Worm (Caenorhabditis elegans) whole organism, L1 larva: ENCODE results near the gene mex-6.

Experiments used
- C04F5.9 ChIP-seq: sonication (generic microtip); optimal IDR thresholded peaks from 2 replicates; lab custom pipeline; 2016; ENCODE audit warnings: missing genetic modification characterization, missing compliant biosample characterization
- C16A3.4 ChIP-seq: fragments of 150-350 bp; optimal IDR thresholded peaks from 2 replicates; lab custom pipeline; 2014; ENCODE audit warnings: missing biosample characterization, missing genetic modification characterization
- C34B4.2 ChIP-seq: sonication (generic microtip); optimal IDR thresholded peaks from 2 replicates; lab custom pipeline; 2017; ENCODE audit warnings: mild to moderate bottlenecking, missing genetic modification characterization, missing compliant biosample characterization
- aha-1 ChIP-seq: fragments of 150-350 bp; optimal IDR thresholded peaks from 2 replicates; lab custom pipeline; 2014; ENCODE audit warnings: missing biosample characterization, missing genetic modification characterization
- alr-1 ChIP-seq: fragments of 200-800 bp; sonication (Bioruptor generic); optimal IDR thresholded peaks from 2 replicates; lab custom pipeline; 2018; ENCODE audit warnings: borderline replicate concordance, mild to moderate bottlenecking, missing genetic modification characterization, missing compliant biosample characterization
- blmp-1 ChIP-seq: fragments of 150-350 bp; optimal IDR thresholded peaks from 2 replicates; lab custom pipeline; 2014; ENCODE audit warnings: missing biosample characterization, missing genetic modification characterization
- ceh-8 ChIP-seq: fragments of 200-800 bp; sonication (Bioruptor generic); optimal IDR thresholded peaks from 2 replicates; lab custom pipeline; 2018; ENCODE audit warnings: mild to moderate bottlenecking, missing genetic modification characterization, moderate library complexity, missing compliant biosample characterization
- ceh-82 ChIP-seq, 3 experiments: fragments of 150-350 bp in 1 of 3; sonication (generic microtip) in 2 of 3; optimal IDR thresholded peaks; 2 replicates each; lab custom pipeline; 2014 to 2017; ENCODE audit warnings: missing biosample characterization in 3 of 3, missing genetic modification characterization in 3 of 3
- efl-1 ChIP-seq, 4 experiments: fragments of 150-350 bp; optimal IDR thresholded peaks in 3 of 4; peaks in 1 of 4; 1 replicate in 1 of 4; 2 replicates in 3 of 4; lab custom pipeline; 2014; ENCODE audit warnings: missing biosample characterization in 2 of 4, missing genetic modification characterization in 2 of 4, missing genetic modification reagents in 2 of 4
- elt-2 ChIP-seq: sonication (generic microtip); optimal IDR thresholded peaks from 2 replicates; lab custom pipeline; 2016; ENCODE audit warnings: missing genetic modification characterization, mild to moderate bottlenecking, inconsistent platforms, missing compliant biosample characterization, missing genetic modification reagents
- elt-3 ChIP-seq, 6 experiments: fragments of 150-350 bp in 1 of 6; sonication (generic microtip); optimal IDR thresholded peaks; 2 replicates each; lab custom pipeline; 2017 to 2018; ENCODE audit warnings: missing biosample characterization in 6 of 6, missing genetic modification characterization in 6 of 6, inconsistent platforms in 1 of 6
- fkh-4 ChIP-seq: sonication (generic microtip); optimal IDR thresholded peaks from 2 replicates; lab custom pipeline; 2016; ENCODE audit warnings: missing compliant biosample characterization, missing genetic modification characterization, borderline replicate concordance
- fkh-8 ChIP-seq: sonication (generic microtip); optimal IDR thresholded peaks from 2 replicates; lab custom pipeline; 2016; ENCODE audit warnings: mild to moderate bottlenecking, missing genetic modification characterization, missing compliant biosample characterization
- hlh-4 ChIP-seq: sonication (generic microtip); optimal IDR thresholded peaks from 2 replicates; lab custom pipeline; 2016; ENCODE audit warnings: mild to moderate bottlenecking, missing genetic modification characterization, missing compliant biosample characterization
- jun-1 ChIP-seq: fragments of 150-350 bp; optimal IDR thresholded peaks from 2 replicates; lab custom pipeline; 2014; ENCODE audit warnings: missing biosample characterization, missing genetic modification reagents, missing genetic modification characterization
- lin-14 ChIP-seq: fragments of 200-800 bp; sonication (Bioruptor generic); optimal IDR thresholded peaks from 2 replicates; lab custom pipeline; 2018; ENCODE audit warnings: mild to moderate bottlenecking, missing genetic modification characterization, moderate library complexity, missing compliant biosample characterization
- lin-15B ChIP-seq: fragments of 150-350 bp; sonication (generic microtip); optimal IDR thresholded peaks from 3 replicates; lab custom pipeline; 2014; ENCODE audit warnings: missing biosample characterization, missing genetic modification characterization
- lin-35 ChIP-seq, 2 experiments: fragments of 150-350 bp; optimal IDR thresholded peaks; 2 replicates each; lab custom pipeline; 2014; ENCODE audit warnings: missing biosample characterization in 2 of 2, missing genetic modification characterization in 2 of 2, missing genetic modification reagents in 2 of 2
- lir-3 ChIP-seq: sonication (generic microtip); optimal IDR thresholded peaks from 2 replicates; lab custom pipeline; 2016; ENCODE audit warnings: mild to moderate bottlenecking, missing genetic modification characterization, moderate library complexity, missing compliant biosample characterization; ENCODE audit not compliant: poor library complexity
- lsy-2 ChIP-seq, 2 experiments: fragments of 150-350 bp; optimal IDR thresholded peaks; 2 replicates each; lab custom pipeline; 2014; ENCODE audit warnings: missing biosample characterization in 2 of 2, missing genetic modification characterization in 2 of 2
- mab-9 ChIP-seq: fragments of 200-800 bp; sonication (Bioruptor generic); IDR thresholded peaks from 2 replicates; pipeline ENCODE4 v1.3.6; 2022; ENCODE audit warnings: missing genetic modification reagents, missing genetic modification characterization, missing compliant biosample characterization
- mdl-1 ChIP-seq, 2 experiments: fragments of 150-350 bp; optimal IDR thresholded peaks; 2 replicates each; lab custom pipeline; 2014 to 2017; ENCODE audit warnings: missing biosample characterization in 2 of 2, missing genetic modification characterization in 2 of 2, inconsistent platforms in 1 of 2
- mef-2 ChIP-seq: fragments of 150-350 bp; optimal IDR thresholded peaks from 2 replicates; lab custom pipeline; 2014; ENCODE audit warnings: missing biosample characterization, missing genetic modification characterization
- nhr-20 ChIP-seq: sonication (generic microtip); optimal IDR thresholded peaks from 2 replicates; lab custom pipeline; 2016; ENCODE audit warnings: mild to moderate bottlenecking, missing genetic modification characterization, missing compliant biosample characterization
- nhr-71 ChIP-seq: sonication (generic microtip); optimal IDR thresholded peaks from 2 replicates; lab custom pipeline; 2016; ENCODE audit warnings: mild to moderate bottlenecking, missing genetic modification characterization, moderate library complexity, missing compliant biosample characterization
- nhr-85 ChIP-seq: sonication (generic microtip); peaks from one replicate; lab custom pipeline; 2016; ENCODE audit warnings: missing genetic modification characterization, inconsistent platforms, missing compliant biosample characterization
- nhr-90 ChIP-seq: sonication (generic microtip); optimal IDR thresholded peaks from 2 replicates; lab custom pipeline; 2016; ENCODE audit warnings: mild to moderate bottlenecking, missing genetic modification characterization, missing compliant biosample characterization; ENCODE audit not compliant: poor library complexity
- pag-3 ChIP-seq: sonication (generic microtip); optimal IDR thresholded peaks from 2 replicates; lab custom pipeline; 2017; ENCODE audit warnings: missing genetic modification characterization, mild to moderate bottlenecking, missing compliant biosample characterization, antibody characterized with exemption, borderline replicate concordance; ENCODE audit not compliant: insufficient read depth
- pax-3 ChIP-seq: fragments of 200-800 bp; sonication (Bioruptor generic); optimal IDR thresholded peaks from 2 replicates; lab custom pipeline; 2018; ENCODE audit warnings: mild to moderate bottlenecking, missing genetic modification characterization, moderate library complexity, missing compliant biosample characterization
- pqm-1 ChIP-seq: sonication (generic microtip); optimal IDR thresholded peaks from 3 replicates; lab custom pipeline; 2017; ENCODE audit warnings: missing biosample characterization, missing genetic modification characterization
- snpc-4 ChIP-seq: fragments of 150-350 bp; optimal IDR thresholded peaks from 2 replicates; lab custom pipeline; 2014; ENCODE audit warnings: missing biosample characterization, missing genetic modification characterization
- snu-23 ChIP-seq: sonication (generic microtip); optimal IDR thresholded peaks from 2 replicates; lab custom pipeline; 2016; ENCODE audit warnings: missing genetic modification characterization, missing compliant biosample characterization
- tbx-2 ChIP-seq: sonication (generic microtip); optimal IDR thresholded peaks from 2 replicates; lab custom pipeline; 2016; ENCODE audit warnings: missing genetic modification characterization, missing compliant biosample characterization
- unc-130 ChIP-seq: fragments of 150-350 bp; optimal IDR thresholded peaks from 2 replicates; lab custom pipeline; 2017; ENCODE audit warnings: missing biosample characterization, missing genetic modification characterization, inconsistent platforms
- unc-98 ChIP-seq: fragments of 200-800 bp; sonication (Bioruptor generic); IDR thresholded peaks from 2 replicates; pipeline ENCODE4 v1.3.6; 2022; ENCODE audit warnings: missing genetic modification characterization, missing compliant biosample characterization
- zag-1 ChIP-seq: fragments of 150-350 bp; optimal IDR thresholded peaks from 2 replicates; lab custom pipeline; 2014; ENCODE audit warnings: missing biosample characterization, missing genetic modification characterization
- zip-4 ChIP-seq: fragments of 200-800 bp; sonication (Bioruptor generic); optimal IDR thresholded peaks from 2 replicates; lab custom pipeline; 2018; ENCODE audit warnings: mild to moderate bottlenecking, missing genetic modification characterization, moderate library complexity, missing compliant biosample characterization

The mex-6 gene

ce11 chrII:9493242-9494058, 30.5 kb upstream of the mex-6 start (continued):
- TF ChIP-seq ceh-8 (GFP tag; lab: Kevin White, UChicago): no peak
- TF ChIP-seq C04F5.9 (tag; lab: Kevin White, UChicago): no peak
- TF ChIP-seq blmp-1 (tag; lab: Kevin White, UChicago): peak; percentile 38
- TF ChIP-seq elt-3 (tag; optimal IDR thresholded peaks at IDR 0.05; lab: Kevin White, UChicago): peak in 2 of 6 experiments; percentile 1 to 45
- no peak for TF ChIP-seq C34B4.2 (tag; lab: Kevin White, UChicago)
- TF ChIP-seq fkh-4 (tag; lab: Kevin White, UChicago): no peak
- TF ChIP-seq mef-2 (tag; lab: Kevin White, UChicago): no peak
- TF ChIP-seq mdl-1 (tag; optimal IDR thresholded peaks at IDR 0.05; lab: Kevin White, UChicago): no peak
- TF ChIP-seq C16A3.4: no peak
- TF ChIP-seq, all 84 proteins: peak for 14

- TF ChIP-seq nhr-71 (tag; lab: Kevin White, UChicago): peak; percentile 24
- TF ChIP-seq efl-1 (optimal IDR thresholded peaks at IDR 0.05; lab: Kevin White, UChicago): no peak
- TF ChIP-seq efl-1 (GFP tag; optimal IDR thresholded peaks at IDR 0.05 in 1 of 2; lab: Kevin White, UChicago): peak in 1 of 2 experiments; percentile 16
- no peak for TF ChIP-seq nhr-85
- TF ChIP-seq C34B4.2 (tag; lab: Kevin White, UChicago): no peak
- TF ChIP-seq alr-1 (tag; lab: Kevin White, UChicago): no peak
- peak; percentile 79 for TF ChIP-seq lin-14
- TF ChIP-seq ceh-82 (tag; optimal IDR thresholded peaks at IDR 0.05; lab: Kevin White, UChicago): peak in 1 of 3 experiments; percentile 20
- TF ChIP-seq zag-1 (tag; lab: Kevin White, UChicago): peak; percentile 16
- peak; percentile 37 for TF ChIP-seq zip-4
- peak in 1 of 2 experiments; percentile 19 for TF ChIP-seq lsy-2 (tag; optimal IDR thresholded peaks at IDR 0.05; lab: Kevin White, UChicago)
- peak; percentile 2 for TF ChIP-seq snu-23 (GFP tag; lab: Kevin White, UChicago)
- TF ChIP-seq tbx-2 (tag; lab: Kevin White, UChicago): peak; percentile 17
Observed at ce11 chrII:9497309-9497708, 26.7 kb upstream of the mex-6 start.

- TF ChIP-seq lin-14: peak; percentile 37
- TF ChIP-seq mab-9 (GFP tag; lab: Robert Waterston, UW): no peak
- peak; percentile 28 for TF ChIP-seq nhr-71 (tag; lab: Kevin White, UChicago)
- peak; percentile 37 for TF ChIP-seq pqm-1 (tag; lab: Kevin White, UChicago)
- TF ChIP-seq lir-3: no peak
- peak; percentile 1 for TF ChIP-seq fkh-8 (tag; lab: Kevin White, UChicago)
- no peak for TF ChIP-seq hlh-4
- peak; percentile 51 for TF ChIP-seq elt-2
Observed at ce11 chrII:9498589-9498988, 25.4 kb upstream of the mex-6 start.

- no peak for TF ChIP-seq unc-98
- no peak for TF ChIP-seq fkh-8 (tag; lab: Kevin White, UChicago)
- TF ChIP-seq alr-1 (tag; lab: Kevin White, UChicago): no peak
- TF ChIP-seq snpc-4 (tag; lab: Kevin White, UChicago): no peak
- TF ChIP-seq elt-2: peak; percentile 99
- no peak for TF ChIP-seq lin-15B
- no peak for TF ChIP-seq pag-3 (tag; lab: Kevin White, UChicago)
- TF ChIP-seq nhr-71 (tag; lab: Kevin White, UChicago): peak; percentile 57
- TF ChIP-seq pax-3: no peak
- TF ChIP-seq aha-1 (tag; lab: Kevin White, UChicago): no peak
- TF ChIP-seq jun-1: peak; percentile 10
- TF ChIP-seq nhr-20: peak; percentile 30
- peak; percentile 2 for TF ChIP-seq lin-14
- TF ChIP-seq unc-130 (tag; lab: Kevin White, UChicago): no peak
- peak in 1 of 2 experiments; percentile 49 for TF ChIP-seq mdl-1 (tag; optimal IDR thresholded peaks at IDR 0.05; lab: Kevin White, UChicago)
- peak in 1 of 2 experiments; percentile 73 for TF ChIP-seq lin-35 (GFP tag; optimal IDR thresholded peaks at IDR 0.05; lab: Kevin White, UChicago)
- TF ChIP-seq nhr-90 (tag; lab: Kevin White, UChicago): peak; percentile 28
Observed at ce11 chrII:9500926-9501325, 23.0 kb upstream of the mex-6 start.
